Fruit fly (Drosophila melanogaster) whole organism, larva: ENCODE data around the gene ntc.

Experiments used
- noc ChIP-seq: fragments of 200-800 bp; sonication (Bioruptor generic); optimal IDR thresholded peaks from 3 replicates; lab custom pipeline; 2019; ENCODE audit warnings: missing biosample characterization, mild to moderate bottlenecking, missing genetic modification characterization, moderate library complexity

Gene ntc

dm6 chr3L:3790504-3790903, 15.8 kb downstream of the ntc start, which contains the start of gene CG32266:
TSS of gene CG32266 (plus strand) at chr3L:3790804.
- no peak for TF ChIP-seq noc (tag; lab: Kevin White, UChicago)

DNA sequence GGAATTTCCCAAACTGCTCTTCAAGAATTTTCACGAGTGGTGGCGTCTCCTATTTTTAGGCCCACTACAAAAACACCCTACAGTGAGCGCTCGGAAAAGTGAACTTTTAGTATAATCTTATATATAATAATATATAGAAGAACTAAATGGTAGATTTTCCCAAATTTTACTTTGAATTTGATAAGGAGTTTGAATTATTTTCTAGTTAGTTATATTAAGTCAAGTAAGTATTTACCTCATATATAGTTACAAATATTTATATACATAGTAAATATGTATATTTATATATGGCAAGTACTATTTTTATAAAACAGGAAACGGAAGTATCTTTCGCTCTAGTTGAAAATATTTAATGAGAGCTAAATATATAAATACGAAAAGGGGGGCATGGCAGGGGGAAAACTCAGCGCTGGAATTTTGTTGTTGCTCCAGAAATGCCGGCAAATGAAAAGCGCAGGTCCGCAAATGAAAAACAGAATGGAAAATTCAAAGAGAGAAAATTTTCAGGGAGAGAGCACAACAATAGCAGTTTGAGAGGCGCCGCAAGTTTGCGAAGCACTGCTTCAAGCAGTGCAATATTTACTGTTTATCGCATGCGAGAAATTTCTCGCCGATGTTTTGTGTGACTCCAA, 17.4 kb downstream of the ntc start:
- TF ChIP-seq noc (tag; lab: Kevin White, UChicago): no peak

- TF ChIP-seq noc (tag; lab: Kevin White, UChicago): peak; percentile 1
Measured at dm6 chr3L:3787595-3788151, 18.6 kb downstream of the ntc start.

- no peak for TF ChIP-seq noc (tag; lab: Kevin White, UChicago)
Measured at dm6 chr3L:3787077-3787433, 19.2 kb downstream of the ntc start.

DNA sequence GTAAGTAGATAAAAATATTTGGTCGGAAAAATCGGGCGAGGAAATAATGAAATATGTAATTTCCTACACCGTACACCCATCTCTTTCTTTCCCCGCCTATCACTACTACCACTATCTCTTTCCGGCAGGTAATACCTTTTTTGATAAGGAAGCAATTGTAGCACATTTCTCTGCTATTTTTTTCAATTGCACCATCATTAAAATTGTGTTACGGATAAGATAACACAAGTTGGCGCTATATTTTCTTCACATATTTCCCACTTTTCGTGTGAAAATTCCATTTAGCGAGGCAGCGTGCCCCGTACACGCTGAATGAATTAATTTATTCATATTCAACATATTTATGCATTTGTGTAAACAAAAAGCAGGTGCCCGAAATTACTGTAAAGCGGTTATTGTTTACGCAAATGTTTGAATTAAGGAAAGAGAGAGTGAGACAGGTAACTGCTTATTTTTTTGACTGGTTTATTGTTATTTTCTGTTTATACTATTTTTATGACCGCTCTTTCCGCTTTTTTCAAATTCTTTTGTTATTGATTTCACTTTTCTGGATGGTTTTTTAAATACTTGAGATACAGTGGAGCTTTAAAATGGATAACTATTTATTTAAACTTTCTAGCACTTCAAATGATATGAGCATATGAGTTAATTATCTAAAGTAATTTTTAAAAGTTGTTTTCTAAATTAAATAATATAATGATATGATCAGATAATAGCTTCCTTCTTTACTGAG, 19.7 kb downstream of the ntc start:
- TF ChIP-seq noc (tag; lab: Kevin White, UChicago): peak; percentile 19

dm6 chr3L:3785688-3786087, 20.6 kb downstream of the ntc start:
- no peak for TF ChIP-seq noc (tag; lab: Kevin White, UChicago)

- peak; percentile 33 for TF ChIP-seq noc (tag; lab: Kevin White, UChicago)
Measured at dm6 chr3L:3785002-3785661, 21.1 kb downstream of the ntc start.

dm6 chr3L:3784001-3784400, 22.3 kb downstream of the ntc start:
- TF ChIP-seq noc (tag; lab: Kevin White, UChicago): no peak

- no peak for TF ChIP-seq noc (tag; lab: Kevin White, UChicago)
Measured at dm6 chr3L:3783436-3783835, 22.8 kb downstream of the ntc start.

- TF ChIP-seq noc (tag; lab: Kevin White, UChicago): no peak
Measured at dm6 chr3L:3782584-3783218, 23.6 kb downstream of the ntc start.

DNA sequence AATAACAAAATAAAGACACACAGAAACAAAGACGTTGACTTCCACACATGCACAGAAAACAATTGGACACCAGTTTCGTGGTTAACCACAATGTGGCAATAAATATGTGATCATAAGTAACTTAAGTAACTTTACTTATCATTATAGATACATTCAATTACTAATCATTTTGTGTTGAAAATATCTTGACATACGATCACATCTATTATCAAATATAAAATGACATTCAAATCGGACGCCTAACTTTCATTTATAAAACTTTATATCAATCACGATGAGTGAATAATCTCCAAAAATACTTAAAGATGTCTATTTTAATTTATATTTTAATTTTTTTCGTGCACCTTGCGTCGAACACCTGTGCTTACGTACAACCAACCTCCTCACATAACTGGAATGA, 27.8 kb downstream of the ntc start:
- peak; percentile 40 for TF ChIP-seq noc (tag; lab: Kevin White, UChicago)

DNA sequence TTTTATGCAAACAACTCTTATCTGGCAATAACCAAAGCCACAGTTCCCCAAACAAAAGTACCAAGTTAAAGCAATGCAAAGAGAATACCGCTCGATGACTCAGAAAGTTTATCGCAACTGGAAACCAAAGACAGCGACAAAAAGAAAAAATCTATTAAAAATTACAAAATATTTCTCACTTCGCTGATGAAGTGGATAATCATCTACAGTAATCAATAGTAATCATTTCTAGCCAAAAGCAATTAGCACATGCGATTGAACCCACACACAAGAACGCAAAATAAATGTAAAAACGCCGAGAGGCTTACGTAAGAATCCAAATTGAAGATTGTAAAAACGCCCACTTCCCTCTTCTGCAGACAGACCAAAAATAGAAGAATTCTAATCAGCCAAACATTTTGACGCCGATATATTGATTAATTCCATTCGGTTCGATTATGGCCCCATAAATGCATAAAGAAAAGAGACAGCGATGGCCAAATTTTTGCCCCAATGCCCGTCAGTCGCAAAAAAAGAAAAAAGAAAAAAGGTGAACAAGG, 29.6 kb downstream of the ntc start:
- TF ChIP-seq noc (tag; lab: Kevin White, UChicago): no peak

DNA sequence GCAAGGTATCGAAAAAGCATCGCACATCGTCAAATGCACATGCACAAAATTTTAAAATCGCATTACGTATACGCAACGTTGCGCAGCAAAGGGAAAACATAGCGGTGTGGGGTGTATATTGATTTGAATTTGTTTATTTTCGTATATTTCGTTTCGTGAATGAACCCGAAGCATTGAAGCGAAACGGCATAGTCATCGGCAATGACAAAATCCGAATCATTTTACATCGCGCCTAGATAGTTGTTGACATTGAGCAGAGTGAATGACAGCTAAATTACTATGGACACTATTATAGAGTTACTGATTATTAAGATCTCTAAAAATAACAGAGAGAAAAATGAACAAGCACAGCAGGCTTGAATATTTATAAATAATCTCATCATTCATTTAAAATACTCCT, 32.9 kb downstream of the ntc start:
- no peak for TF ChIP-seq noc (tag; lab: Kevin White, UChicago)

DNA sequence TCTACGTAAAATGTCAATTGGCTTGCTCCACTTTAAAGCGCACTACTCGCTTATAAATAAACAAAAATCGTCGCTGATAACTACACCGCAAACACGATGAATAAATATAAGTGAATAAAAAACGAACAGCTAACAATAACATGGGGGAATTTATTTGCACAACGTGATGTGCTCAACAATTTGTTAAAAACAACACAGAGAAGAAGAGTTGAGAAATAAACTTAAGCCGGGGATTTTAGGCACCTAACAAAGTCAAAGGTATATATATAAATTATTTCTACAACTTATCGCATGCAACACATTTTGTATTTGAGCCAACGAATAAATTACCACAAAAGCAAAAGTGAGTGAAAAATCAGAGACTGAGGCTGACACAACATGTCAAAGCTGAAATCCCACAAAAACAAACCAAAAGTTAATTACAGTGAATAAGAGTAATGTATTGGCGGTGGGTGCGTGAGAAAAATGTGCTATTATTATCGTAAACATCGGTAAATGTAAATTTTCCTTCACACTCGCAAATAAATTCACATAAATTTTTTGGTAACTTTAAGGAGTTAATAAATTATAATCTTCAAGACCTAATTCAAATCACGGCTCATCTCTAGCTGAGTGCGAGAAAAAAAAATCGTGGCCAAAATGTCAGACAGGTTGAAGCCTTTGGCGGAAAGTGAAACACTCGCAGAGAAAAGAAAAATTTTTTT, 33.8 kb downstream of the ntc start:
- no peak for TF ChIP-seq noc (tag; lab: Kevin White, UChicago)

dm6 chr3L:3771406-3771935, 34.8 kb downstream of the ntc start:
- peak; percentile 47 for TF ChIP-seq noc (tag; lab: Kevin White, UChicago)
